Fruit fly (Drosophila melanogaster): ENCODE results near the gene Jasper.
A peak's percentile ranks its signal among the peaks of the same experiment; 100 is the strongest.

Gene Jasper

DNA sequence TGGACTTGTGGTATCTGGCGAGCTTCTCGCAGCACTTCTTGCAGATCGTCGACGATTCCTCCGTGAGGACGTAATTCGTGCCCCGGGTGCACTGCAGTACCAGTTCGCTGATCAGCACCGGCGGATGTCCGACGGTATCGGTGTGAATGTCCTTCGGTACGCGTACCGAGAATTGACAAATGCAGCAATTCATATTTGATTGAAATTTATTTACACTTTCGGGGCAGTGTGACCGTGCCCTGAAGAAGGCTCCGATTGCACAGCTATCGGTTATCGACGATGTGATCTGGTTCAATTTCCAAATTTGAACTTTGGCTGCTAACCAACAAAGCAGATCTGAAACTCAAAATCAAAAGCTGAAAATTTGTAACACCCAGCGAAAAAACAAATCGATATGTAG lies 15.7 kb upstream of the Jasper start, which contains the start of gene ZIPIC (continued):
- peak; percentile 80 for TF ChIP-seq Dp (GFP tag; optimal IDR thresholded peaks at IDR 0.05)
- no peak for TF ChIP-seq CG14441 (GFP tag; IDR thresholded peaks at IDR 0.05)
- TF ChIP-seq Bgb (GFP tag; IDR thresholded peaks at IDR 0.05; ENCODE audit: partially characterized antibody): peak; percentile 46
- TF ChIP-seq MESR4 (GFP tag; optimal IDR thresholded peaks at IDR 0.05): peak; percentile 75
- TF ChIP-seq gfzf (GFP tag; optimal IDR thresholded peaks at IDR 0.05): peak; percentile 50
- no peak for TF ChIP-seq CG30020 (tag; optimal IDR thresholded peaks at IDR 0.05)
- peak; percentile 27 for TF ChIP-seq inv (GFP tag; IDR thresholded peaks at IDR 0.05; ENCODE audit: partially characterized antibody)
- TF ChIP-seq E2f2 (GFP tag; IDR thresholded peaks at IDR 0.05): peak; percentile 87
- TF ChIP-seq Scr (GFP tag; IDR thresholded peaks at IDR 0.05; ENCODE audit: partially characterized antibody): peak; percentile 42; the same call in 1 of the 2 replicates

DNA sequence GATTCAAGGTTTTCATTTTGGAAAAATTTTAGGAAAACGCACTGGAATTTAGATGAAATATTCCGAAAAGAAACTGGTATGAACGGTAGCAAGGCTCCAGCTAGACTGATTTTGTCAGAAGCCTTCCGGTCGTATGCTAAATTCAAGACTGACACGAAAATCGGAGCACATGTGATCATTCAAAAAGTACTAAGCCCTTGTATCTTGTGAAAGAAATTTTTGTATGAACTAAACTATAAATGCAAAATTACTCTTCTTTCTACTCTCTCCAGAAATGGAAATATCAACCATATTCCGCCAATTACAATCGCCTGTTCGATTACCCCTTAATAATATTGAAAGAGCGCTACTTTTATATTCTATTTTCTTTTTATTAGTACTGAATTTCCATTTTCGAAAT lies 14.7 kb upstream of the Jasper start, which contains the start of gene ocn:
TSS of gene ocn (minus strand) at position 101 of the 400 bp plus-strand sequence.
- 0 out of 3 replicates have a peak, but pooled peaks have one; percentile 6 for TF ChIP-seq Doc3 (GFP tag; IDR thresholded peaks at IDR 0.05; ENCODE audit: partially characterized antibody)
- no peak for TF ChIP-seq CG6683 (GFP tag; optimal IDR thresholded peaks at IDR 0.05)

- TF ChIP-seq jumu (GFP tag; optimal IDR thresholded peaks at IDR 0.05) (no peak), BEAF-32 (GFP tag; optimal IDR thresholded peaks at IDR 0.05) (no peak), CG1603 (tag; optimal IDR thresholded peaks at IDR 0.05) (no peak), dm (GFP tag; optimal IDR thresholded peaks at IDR 0.05) (no peak), CG1647 (GFP tag; optimal IDR thresholded peaks at IDR 0.05) (no peak), CG10431 (GFP tag; optimal IDR thresholded peaks at IDR 0.05) (no peak), vfl (GFP tag; optimal IDR thresholded peaks at IDR 0.05) (no peak), bsh (GFP tag; optimal IDR thresholded peaks at IDR 0.05) (no peak), inv (GFP tag; IDR thresholded peaks at IDR 0.05; ENCODE audit: partially characterized antibody) (no peak), CG12236 (GFP tag; optimal IDR thresholded peaks at IDR 0.05) (no peak), CG18764 (GFP tag; optimal IDR thresholded peaks at IDR 0.05) (no peak), Six4 (GFP tag; optimal IDR thresholded peaks at IDR 0.05) (no peak), CTCF (GFP tag; optimal IDR thresholded peaks at IDR 0.05) (no peak), CG7839 (tag; optimal IDR thresholded peaks at IDR 0.05) (no peak), pan (optimal IDR thresholded peaks at IDR 0.05) (no peak), pan (GFP tag; optimal IDR thresholded peaks at IDR 0.05 in 1 of 2, IDR thresholded peaks at IDR 0.05 in 1 of 2) (no peak)
Observed at dm6 chr3R:30038628-30039027, 13.7 kb upstream of the Jasper start, which contains the start of gene janB. Gene janB, minus strand, starts transcription at chr3R:30038728.

- TF ChIP-seq Hmr (GFP tag; optimal IDR thresholded peaks at IDR 0.05) (no peak), pzg (GFP tag; optimal IDR thresholded peaks at IDR 0.05) (peak; percentile 77), unc-4 (GFP tag; IDR thresholded peaks at IDR 0.05; ENCODE audit: partially characterized antibody) (peak; percentile 99), CG30020 (tag; optimal IDR thresholded peaks at IDR 0.05) (peak; percentile 67), vnd (GFP tag; IDR thresholded peaks at IDR 0.05; ENCODE audit: partially characterized antibody) (peak; percentile 100), Med (GFP tag) (peak; percentile 86), gt (GFP tag; IDR thresholded peaks at IDR 0.05) (no peak), Myb (GFP tag; optimal IDR thresholded peaks at IDR 0.05) (peak; percentile 29), sug (tag; optimal IDR thresholded peaks at IDR 0.05) (no peak), CG12236 (GFP tag; optimal IDR thresholded peaks at IDR 0.05) (no peak), CG42726 (GFP tag; IDR thresholded peaks at IDR 0.05; ENCODE audit: partially characterized antibody) (peak; percentile 97), CG7963 (GFP tag; IDR thresholded peaks at IDR 0.05; ENCODE audit: partially characterized antibody) (peak; percentile 96), her (GFP tag; optimal IDR thresholded peaks at IDR 0.05) (no peak), tna (GFP tag; IDR thresholded peaks at IDR 0.05; ENCODE audit: partially characterized antibody) (peak; percentile 98), CG4282 (GFP tag; optimal IDR thresholded peaks at IDR 0.05) (no peak), HLHmδ (GFP tag; optimal IDR thresholded peaks at IDR 0.05) (no peak), stwl (tag; optimal IDR thresholded peaks at IDR 0.05) (peak; percentile 77), en (GFP tag; optimal IDR thresholded peaks at IDR 0.05) (no peak), CG14667 (GFP tag; IDR thresholded peaks at IDR 0.05) (no peak), CG15601 (tag; optimal IDR thresholded peaks at IDR 0.05) (peak; percentile 37), mld (GFP tag; IDR thresholded peaks at IDR 0.05; ENCODE audit: partially characterized antibody) (peak; percentile 96), Dbx (GFP tag; IDR thresholded peaks at IDR 0.05) (peak; percentile 49; the same call in 1 of the 3 replicates)
Observed at dm6 chr3R:30039494-30039893, 12.8 kb upstream of the Jasper start, which contains the start of the genes janA, Sry-alpha and Sry-beta. Gene janA, minus strand, starts transcription at chr3R:30039533. Gene Sry-alpha, plus strand, starts transcription at chr3R:30039719. Gene Sry-beta, plus strand, starts transcription at chr3R:30039719.
